Worm (Caenorhabditis elegans) whole organism, L1 larva: ENCODE results near the gene T04A8.18.

ENCODE experiments used
- C04F5.9 ChIP-seq: sonication (generic microtip); optimal IDR thresholded peaks from 2 replicates; lab custom pipeline; 2016; ENCODE audit warnings: missing genetic modification characterization, missing compliant biosample characterization
- Y116A8C.19 ChIP-seq: sonication (generic microtip); optimal IDR thresholded peaks from 2 replicates; lab custom pipeline; 2016; ENCODE audit warnings: missing compliant biosample characterization, missing genetic modification characterization, borderline replicate concordance
- alr-1 ChIP-seq: fragments of 200-800 bp; sonication (Bioruptor generic); optimal IDR thresholded peaks from 2 replicates; lab custom pipeline; 2018; ENCODE audit warnings: borderline replicate concordance, mild to moderate bottlenecking, missing genetic modification characterization, missing compliant biosample characterization
- blmp-1 ChIP-seq: fragments of 150-350 bp; optimal IDR thresholded peaks from 2 replicates; lab custom pipeline; 2014; ENCODE audit warnings: missing biosample characterization, missing genetic modification characterization
- ceh-88 ChIP-seq: fragments of 200-800 bp; sonication (Bioruptor generic); IDR thresholded peaks from 2 replicates; pipeline ENCODE4 v1.3.6; 2022; ENCODE audit warnings: missing genetic modification characterization, missing compliant biosample characterization
- dpl-1 ChIP-seq, 3 experiments: fragments of 150-350 bp in 2 of 3; sonication (generic microtip) in 1 of 3; optimal IDR thresholded peaks; 2 replicates each; lab custom pipeline; 2014 to 2017; ENCODE audit warnings: missing biosample characterization in 3 of 3, missing genetic modification characterization in 3 of 3, missing genetic modification reagents in 3 of 3
- dsc-1 ChIP-seq: sonication (generic microtip); optimal IDR thresholded peaks from 2 replicates; lab custom pipeline; 2016; ENCODE audit warnings: mild to moderate bottlenecking, missing genetic modification characterization, missing compliant biosample characterization
- efl-1 ChIP-seq, 4 experiments: fragments of 150-350 bp; optimal IDR thresholded peaks in 3 of 4; peaks in 1 of 4; 1 replicate in 1 of 4; 2 replicates in 3 of 4; lab custom pipeline; 2014; ENCODE audit warnings: missing biosample characterization in 2 of 4, missing genetic modification characterization in 2 of 4, missing genetic modification reagents in 2 of 4
- efl-3 ChIP-seq: fragments of 200-800 bp; sonication (Bioruptor generic); optimal IDR thresholded peaks from 2 replicates; lab custom pipeline; 2018; ENCODE audit warnings: mild to moderate bottlenecking, missing genetic modification characterization, missing compliant biosample characterization
- egl-13 ChIP-seq: sonication (generic microtip); optimal IDR thresholded peaks from 2 replicates; lab custom pipeline; 2016; ENCODE audit warnings: missing genotype, missing genetic modification reagents, missing genetic modification characterization, missing compliant biosample characterization
- egl-27 ChIP-seq, 2 experiments: fragments of 150-350 bp in 1 of 2; sonication (generic microtip); optimal IDR thresholded peaks; 3 replicates each; lab custom pipeline; 2017 to 2018; ENCODE audit warnings: missing biosample characterization in 2 of 2, missing genetic modification characterization in 2 of 2, missing genetic modification reagents in 2 of 2
- elt-2 ChIP-seq: sonication (generic microtip); optimal IDR thresholded peaks from 2 replicates; lab custom pipeline; 2016; ENCODE audit warnings: missing genetic modification characterization, mild to moderate bottlenecking, inconsistent platforms, missing compliant biosample characterization, missing genetic modification reagents
- fkh-4 ChIP-seq: sonication (generic microtip); optimal IDR thresholded peaks from 2 replicates; lab custom pipeline; 2016; ENCODE audit warnings: missing compliant biosample characterization, missing genetic modification characterization, borderline replicate concordance
- fkh-8 ChIP-seq: sonication (generic microtip); optimal IDR thresholded peaks from 2 replicates; lab custom pipeline; 2016; ENCODE audit warnings: mild to moderate bottlenecking, missing genetic modification characterization, missing compliant biosample characterization
- grh-1 ChIP-seq: fragments of 200-800 bp; sonication (Bioruptor generic); IDR thresholded peaks from 2 replicates; pipeline ENCODE4 v1.3.6; 2022; ENCODE audit warnings: missing genetic modification reagents, missing genetic modification characterization, missing compliant biosample characterization
- jun-1 ChIP-seq: fragments of 150-350 bp; optimal IDR thresholded peaks from 2 replicates; lab custom pipeline; 2014; ENCODE audit warnings: missing biosample characterization, missing genetic modification reagents, missing genetic modification characterization
- lin-13 ChIP-seq: fragments of 150-350 bp; optimal IDR thresholded peaks from 2 replicates; lab custom pipeline; 2014; ENCODE audit warnings: missing biosample characterization, missing genetic modification reagents, missing genetic modification characterization
- lin-14 ChIP-seq: fragments of 200-800 bp; sonication (Bioruptor generic); optimal IDR thresholded peaks from 2 replicates; lab custom pipeline; 2018; ENCODE audit warnings: mild to moderate bottlenecking, missing genetic modification characterization, moderate library complexity, missing compliant biosample characterization
- lin-35 ChIP-seq, 2 experiments: fragments of 150-350 bp; optimal IDR thresholded peaks; 2 replicates each; lab custom pipeline; 2014; ENCODE audit warnings: missing biosample characterization in 2 of 2, missing genetic modification characterization in 2 of 2, missing genetic modification reagents in 2 of 2
- lsy-2 ChIP-seq, 2 experiments: fragments of 150-350 bp; optimal IDR thresholded peaks; 2 replicates each; lab custom pipeline; 2014; ENCODE audit warnings: missing biosample characterization in 2 of 2, missing genetic modification characterization in 2 of 2
- mdl-1 ChIP-seq, 2 experiments: fragments of 150-350 bp; optimal IDR thresholded peaks; 2 replicates each; lab custom pipeline; 2014 to 2017; ENCODE audit warnings: missing biosample characterization in 2 of 2, missing genetic modification characterization in 2 of 2, inconsistent platforms in 1 of 2
- mef-2 ChIP-seq: fragments of 150-350 bp; optimal IDR thresholded peaks from 2 replicates; lab custom pipeline; 2014; ENCODE audit warnings: missing biosample characterization, missing genetic modification characterization
- mep-1 ChIP-seq: fragments of 150-350 bp; optimal IDR thresholded peaks from 2 replicates; lab custom pipeline; 2014; ENCODE audit warnings: missing biosample characterization, missing genetic modification characterization
- nhr-11 ChIP-seq: fragments of 150-350 bp; optimal IDR thresholded peaks from 2 replicates; lab custom pipeline; 2014; ENCODE audit warnings: missing biosample characterization, missing genetic modification characterization
- nhr-19 ChIP-seq: fragments of 200-800 bp; sonication (Bioruptor generic); conservative IDR thresholded peaks from 2 replicates; pipeline ENCODE4 v1.3.6; 2022; ENCODE audit warnings: missing genetic modification characterization, missing compliant biosample characterization
- nhr-237 ChIP-seq: fragments of 150-350 bp; optimal IDR thresholded peaks from 2 replicates; lab custom pipeline; 2014; ENCODE audit warnings: missing biosample characterization, missing genetic modification characterization
- nhr-28 ChIP-seq: fragments of 150-350 bp; optimal IDR thresholded peaks from 2 replicates; lab custom pipeline; 2014; ENCODE audit warnings: missing biosample characterization, missing genetic modification characterization
- nhr-71 ChIP-seq: sonication (generic microtip); optimal IDR thresholded peaks from 2 replicates; lab custom pipeline; 2016; ENCODE audit warnings: mild to moderate bottlenecking, missing genetic modification characterization, moderate library complexity, missing compliant biosample characterization
- nhr-76 ChIP-seq: sonication (generic microtip); optimal IDR thresholded peaks from 2 replicates; lab custom pipeline; 2017; ENCODE audit warnings: missing biosample characterization, missing genetic modification characterization
- nhr-77 ChIP-seq: fragments of 150-350 bp; optimal IDR thresholded peaks from 2 replicates; lab custom pipeline; 2014; ENCODE audit warnings: missing biosample characterization, missing genetic modification characterization
- nhr-84 ChIP-seq: sonication (generic microtip); optimal IDR thresholded peaks from 2 replicates; lab custom pipeline; 2017; ENCODE audit warnings: missing biosample characterization, missing genetic modification characterization
- nhr-90 ChIP-seq: sonication (generic microtip); optimal IDR thresholded peaks from 2 replicates; lab custom pipeline; 2016; ENCODE audit warnings: mild to moderate bottlenecking, missing genetic modification characterization, missing compliant biosample characterization; ENCODE audit not compliant: poor library complexity
- pag-3 ChIP-seq: sonication (generic microtip); optimal IDR thresholded peaks from 2 replicates; lab custom pipeline; 2017; ENCODE audit warnings: missing genetic modification characterization, mild to moderate bottlenecking, missing compliant biosample characterization, antibody characterized with exemption, borderline replicate concordance; ENCODE audit not compliant: insufficient read depth
- rnt-1 ChIP-seq: sonication (generic microtip); optimal IDR thresholded peaks from 2 replicates; lab custom pipeline; 2016; ENCODE audit warnings: mild to moderate bottlenecking, missing genetic modification characterization, moderate library complexity, missing compliant biosample characterization
- snpc-4 ChIP-seq: fragments of 150-350 bp; optimal IDR thresholded peaks from 2 replicates; lab custom pipeline; 2014; ENCODE audit warnings: missing biosample characterization, missing genetic modification characterization
- sox-4 ChIP-seq: sonication (generic microtip); optimal IDR thresholded peaks from 2 replicates; lab custom pipeline; 2016; ENCODE audit warnings: missing genetic modification characterization, missing compliant biosample characterization
- sup-37 ChIP-seq: fragments of 200-800 bp; sonication (Bioruptor generic); optimal IDR thresholded peaks from 2 replicates; lab custom pipeline; 2018; ENCODE audit warnings: mild to moderate bottlenecking, missing genetic modification characterization, missing compliant biosample characterization
- swsn-7 ChIP-seq: sonication (generic microtip); optimal IDR thresholded peaks from 2 replicates; lab custom pipeline; 2016; ENCODE audit warnings: missing genetic modification characterization, missing compliant biosample characterization
- tlp-1 ChIP-seq: fragments of 150-350 bp; optimal IDR thresholded peaks from 2 replicates; lab custom pipeline; 2014; ENCODE audit warnings: missing biosample characterization, missing genetic modification characterization
- unc-130 ChIP-seq: fragments of 150-350 bp; optimal IDR thresholded peaks from 2 replicates; lab custom pipeline; 2017; ENCODE audit warnings: missing biosample characterization, missing genetic modification characterization, inconsistent platforms
- unc-30 ChIP-seq: sonication (generic microtip); optimal IDR thresholded peaks from 2 replicates; lab custom pipeline; 2017; ENCODE audit warnings: missing biosample characterization, missing genetic modification characterization
- unc-98 ChIP-seq: fragments of 200-800 bp; sonication (Bioruptor generic); IDR thresholded peaks from 2 replicates; pipeline ENCODE4 v1.3.6; 2022; ENCODE audit warnings: missing genetic modification characterization, missing compliant biosample characterization
- xbp-1 ChIP-seq: sonication (generic microtip); optimal IDR thresholded peaks from 2 replicates; lab custom pipeline; 2016; ENCODE audit warnings: missing genetic modification characterization, missing compliant biosample characterization
- ztf-11 ChIP-seq, 2 experiments: sonication (generic microtip); optimal IDR thresholded peaks; 2 replicates each; lab custom pipeline; 2016 to 2017; ENCODE audit warnings: missing genetic modification characterization in 2 of 2, missing biosample characterization in 1 of 2, missing compliant biosample characterization in 1 of 2
- ztf-4 ChIP-seq: fragments of 150-350 bp; optimal IDR thresholded peaks from 2 replicates; lab custom pipeline; 2014; ENCODE audit warnings: missing biosample characterization, missing genetic modification characterization

The T04A8.18 gene

DNA sequence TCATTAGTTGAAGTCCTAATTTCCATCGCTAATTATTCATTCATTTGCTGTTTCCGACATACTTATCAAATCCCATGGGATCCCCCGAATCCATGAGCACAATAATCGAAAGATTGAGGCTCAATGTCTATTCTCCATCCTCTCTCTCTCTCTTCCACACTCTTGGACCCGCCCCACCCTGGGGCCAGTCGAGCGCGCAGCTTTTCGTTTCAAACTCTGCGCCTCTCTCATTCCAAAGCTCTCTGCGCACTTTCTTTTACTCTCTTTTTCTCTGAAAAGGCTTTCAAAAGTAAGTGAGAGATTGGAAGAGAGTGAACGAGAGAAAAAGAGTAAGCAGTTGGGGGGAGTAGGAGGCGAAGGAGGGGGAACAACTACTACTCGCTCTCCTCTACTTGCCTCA is 12.7 kb downstream of the T04A8.18 start, which contains the start of gene acy-1 (continued):
- TF ChIP-seq lin-35 (GFP tag; optimal IDR thresholded peaks at IDR 0.05; lab: Kevin White, UChicago), result peak; percentile 50 to 76
- no peak for TF ChIP-seq alr-1 (tag; lab: Kevin White, UChicago)
- TF ChIP-seq nhr-84 (tag; lab: Kevin White, UChicago), result no peak
- TF ChIP-seq elt-2 (tag; lab: Kevin White, UChicago), result no peak
- peak; percentile 43 for TF ChIP-seq snpc-4 (tag; lab: Kevin White, UChicago)
- TF ChIP-seq dsc-1 (tag; lab: Kevin White, UChicago), result peak; percentile 71

DNA sequence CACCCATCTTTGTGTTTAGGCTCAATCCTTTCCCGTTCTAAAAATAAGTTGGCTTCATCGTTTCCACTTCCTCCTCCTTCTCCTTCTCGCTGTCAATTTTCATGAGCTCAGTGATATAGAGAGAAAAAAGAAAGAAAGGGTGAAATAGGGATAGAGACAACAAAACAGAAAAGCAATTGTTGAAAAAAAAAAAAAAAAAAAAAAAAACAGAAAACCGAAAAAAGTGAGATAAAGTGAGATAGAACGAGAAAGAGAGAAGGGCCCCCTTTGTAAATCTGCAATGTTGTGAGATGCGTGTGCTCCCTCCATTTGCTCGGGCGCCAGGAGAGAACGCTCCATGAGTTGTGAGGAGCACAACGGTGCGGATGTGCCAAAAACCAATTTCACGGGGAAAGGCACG is 14.9 kb downstream of the T04A8.18 start:
- TF ChIP-seq lsy-2 (tag; optimal IDR thresholded peaks at IDR 0.05; lab: Kevin White, UChicago) (peak in 1 of 2 experiments; percentile 46), sup-37 (GFP tag; lab: Kevin White, UChicago) (no peak), nhr-237 (no peak), efl-1 (optimal IDR thresholded peaks at IDR 0.05; lab: Kevin White, UChicago) (peak in 1 of 2 experiments; percentile 18), efl-1 (GFP tag; optimal IDR thresholded peaks at IDR 0.05 in 1 of 2; lab: Kevin White, UChicago) (peak in 1 of 2 experiments; percentile 14), mep-1 (tag; lab: Kevin White, UChicago) (peak; percentile 58), dsc-1 (tag; lab: Kevin White, UChicago) (peak; percentile 8), nhr-71 (tag; lab: Kevin White, UChicago) (peak; percentile 50), lin-35 (GFP tag; optimal IDR thresholded peaks at IDR 0.05; lab: Kevin White, UChicago) (peak in 1 of 2 experiments; percentile 18), nhr-77 (tag; lab: Kevin White, UChicago) (no peak), swsn-7 (no peak), unc-130 (tag; lab: Kevin White, UChicago) (no peak), lin-14 (GFP tag; lab: Kevin White, UChicago) (peak; percentile 69), sox-4 (no peak), nhr-28 (tag; lab: Kevin White, UChicago) (no peak), blmp-1 (tag; lab: Kevin White, UChicago) (no peak), ztf-4 (tag; lab: Kevin White, UChicago) (no peak), dpl-1 (GFP tag; optimal IDR thresholded peaks at IDR 0.05; lab: Kevin White, UChicago) (peak in 1 of 3 experiments; percentile 6), unc-30 (tag; lab: Kevin White, UChicago) (no peak), mef-2 (tag; lab: Kevin White, UChicago) (peak; percentile 26)

DNA sequence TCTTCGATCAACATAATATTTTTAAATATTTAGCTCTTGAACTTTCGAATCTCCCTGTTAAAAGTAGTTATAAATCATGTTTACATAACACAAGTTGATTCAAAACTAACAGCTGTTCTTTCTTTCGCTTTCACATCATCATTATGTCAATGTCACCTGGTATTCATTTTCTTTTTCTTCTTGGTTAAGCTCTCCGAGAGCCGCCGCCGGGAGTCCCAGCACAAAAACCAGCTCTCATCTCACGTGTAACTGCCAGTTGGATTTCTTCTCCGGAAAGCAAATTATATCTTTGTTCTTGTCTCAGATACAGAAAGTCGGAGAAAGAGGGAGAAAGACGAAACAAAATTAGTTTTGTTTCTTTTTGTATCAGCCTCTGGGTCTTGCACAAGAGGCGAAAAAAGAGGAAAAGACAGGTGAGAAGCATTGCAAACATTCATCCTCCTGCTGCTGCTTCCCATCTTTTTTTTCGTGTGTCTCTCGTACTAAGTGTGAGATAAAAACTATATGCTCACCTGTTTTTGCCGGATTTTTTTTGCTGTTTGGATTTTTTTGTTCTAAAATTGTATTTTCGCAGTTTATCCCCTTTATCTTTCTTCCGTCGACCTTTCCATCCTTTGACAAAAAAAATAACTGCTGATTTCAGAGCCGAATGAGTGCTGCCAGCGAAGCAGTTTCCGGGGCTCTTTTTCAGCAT is 22.4 kb downstream of the T04A8.18 start, which contains the start of gene F17C8.3:
TSS of gene F17C8.3 (plus strand) at position 644 of the 694 bp plus-strand sequence.
- TF ChIP-seq dpl-1 (GFP tag; optimal IDR thresholded peaks at IDR 0.05; lab: Kevin White, UChicago) (peak in 1 of 3 experiments; percentile 5), unc-30 (tag; lab: Kevin White, UChicago) (no peak), fkh-4 (tag; lab: Kevin White, UChicago) (peak; percentile 51), nhr-71 (tag; lab: Kevin White, UChicago) (peak; percentile 86), pag-3 (tag; lab: Kevin White, UChicago) (peak; percentile 32), Y116A8C.19 (tag; lab: Kevin White, UChicago) (no peak), egl-27 (tag; optimal IDR thresholded peaks at IDR 0.05; lab: Kevin White, UChicago) (no peak), rnt-1 (tag; lab: Kevin White, UChicago) (peak; percentile 56), sup-37 (GFP tag; lab: Kevin White, UChicago) (no peak), grh-1 (GFP tag; lab: Robert Waterston, UW) (no peak), C04F5.9 (tag; lab: Kevin White, UChicago) (no peak), jun-1 (no peak), nhr-19 (peak; percentile 50), alr-1 (tag; lab: Kevin White, UChicago) (no peak), efl-3 (GFP tag; lab: Kevin White, UChicago) (no peak), lin-13 (no peak), unc-98 (GFP tag; lab: Robert Waterston, UW) (no peak), ceh-88 (GFP tag; lab: Robert Waterston, UW) (no peak), tlp-1 (tag; lab: Kevin White, UChicago) (no peak), mdl-1 (tag; optimal IDR thresholded peaks at IDR 0.05; lab: Kevin White, UChicago) (peak in 1 of 2 experiments; percentile 19), nhr-11 (tag; lab: Kevin White, UChicago) (no peak), egl-13 (tag; lab: Kevin White, UChicago) (no peak), xbp-1 (tag; lab: Kevin White, UChicago) (no peak), lin-14 (GFP tag; lab: Kevin White, UChicago) (peak; percentile 83), ztf-11 (tag; optimal IDR thresholded peaks at IDR 0.05; lab: Kevin White, UChicago) (no peak), dsc-1 (tag; lab: Kevin White, UChicago) (peak; percentile 88), fkh-8 (no peak), nhr-76 (no peak), nhr-90 (tag; lab: Kevin White, UChicago) (no peak)
